Fruit fly (Drosophila melanogaster): ENCODE data around the gene mRpL45.

DNA sequence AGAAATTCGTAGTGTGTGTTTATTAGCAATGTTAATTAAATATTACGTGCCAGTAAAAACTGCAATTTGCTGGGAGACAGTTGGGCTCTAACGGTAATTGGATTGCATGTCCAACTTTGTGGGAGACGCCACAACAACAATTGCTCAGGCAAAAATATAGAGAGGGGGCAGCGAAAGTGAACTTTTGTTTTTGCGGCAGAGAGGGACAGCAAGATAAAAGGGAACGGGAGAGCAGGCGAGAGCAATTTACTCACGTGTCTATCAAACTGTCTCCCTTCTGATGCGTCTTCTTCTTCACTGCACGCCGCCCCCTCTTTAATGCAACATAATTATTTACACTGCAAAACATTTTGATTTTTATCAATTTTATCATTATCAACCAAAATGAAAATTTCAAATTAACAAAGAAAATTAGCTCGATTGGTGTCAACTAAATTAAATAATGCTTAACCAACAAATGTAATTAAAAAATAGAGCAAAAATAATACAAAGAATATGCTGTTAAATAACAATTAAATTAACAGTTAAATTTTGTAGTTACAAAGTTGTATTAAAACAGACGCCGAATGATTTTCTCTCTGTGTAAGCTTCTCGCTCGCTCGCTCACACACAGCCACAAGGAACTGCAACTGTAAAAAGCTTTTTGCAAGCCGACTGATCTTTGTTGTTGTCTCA is 49.1 kb downstream of the mRpL45 start:
- TF ChIP-seq CG8478 (optimal IDR thresholded peaks at IDR 0.05) = no peak
- no peak for TF ChIP-seq CTCF (optimal IDR thresholded peaks at IDR 0.05)

All from S2 (cell line).